Fruit fly (Drosophila melanogaster): ENCODE results near the gene Cdc42.

The Cdc42 gene

DNA sequence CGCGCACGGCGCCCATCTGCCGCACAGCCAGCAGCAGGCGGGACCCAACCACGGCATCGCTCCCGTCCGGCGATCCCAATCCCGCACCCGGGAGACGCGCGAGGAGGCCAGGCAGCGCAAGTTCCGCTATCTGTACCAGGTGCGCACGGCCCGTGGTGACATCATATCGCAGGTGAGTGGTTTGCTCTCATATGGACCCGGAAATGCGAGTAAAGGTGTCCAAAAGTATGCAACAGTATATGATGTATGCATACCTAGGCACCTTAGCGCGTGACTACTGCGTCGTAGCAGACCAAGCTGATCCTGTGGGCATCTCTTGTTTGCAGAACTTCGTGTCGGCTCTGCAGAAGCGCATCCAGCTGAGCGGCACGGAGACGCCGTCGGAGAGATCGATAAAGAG, 41.0 kb downstream of the Cdc42 start:
- TF ChIP-seq noc (tag; optimal IDR thresholded peaks at IDR 0.05): no peak

DNA sequence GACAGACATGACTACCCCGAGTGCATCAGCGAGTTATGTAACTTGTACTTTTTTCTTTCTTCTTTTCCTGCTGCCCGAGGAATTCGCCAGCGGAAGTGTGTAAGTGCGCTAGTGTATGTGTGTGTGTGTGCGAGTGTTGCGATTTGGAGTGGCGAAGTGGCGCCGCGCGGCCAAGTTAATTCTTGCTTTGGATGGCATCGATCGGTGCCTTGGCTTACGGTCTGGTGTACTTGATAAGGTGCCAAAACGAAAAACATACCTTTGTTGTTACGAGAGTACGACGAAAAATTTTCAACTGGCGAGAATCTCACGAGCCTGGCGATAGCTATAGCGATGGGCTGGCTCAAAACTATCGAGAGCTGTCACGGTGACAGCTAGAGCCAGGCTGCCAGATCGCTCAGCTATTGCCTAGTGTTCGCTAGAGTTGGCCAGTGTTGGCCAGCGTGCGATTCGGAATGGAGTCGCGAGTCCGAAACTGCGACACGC, 47.2 kb downstream of the Cdc42 start, which contains the start of the genes CG18809, COX6B, CG33932 and Rpp20:
Gene CG18809 (minus strand): TSS at position 333 of the 486 bp plus-strand sequence.
Gene COX6B (minus strand): TSS at position 333 of the 486 bp plus-strand sequence.
Gene CG33932 (plus strand): TSS at position 429 of the 486 bp plus-strand sequence.
Gene Rpp20 (plus strand): TSS at position 429 of the 486 bp plus-strand sequence.
- peak; percentile 47 for TF ChIP-seq noc (tag; optimal IDR thresholded peaks at IDR 0.05)

DNA sequence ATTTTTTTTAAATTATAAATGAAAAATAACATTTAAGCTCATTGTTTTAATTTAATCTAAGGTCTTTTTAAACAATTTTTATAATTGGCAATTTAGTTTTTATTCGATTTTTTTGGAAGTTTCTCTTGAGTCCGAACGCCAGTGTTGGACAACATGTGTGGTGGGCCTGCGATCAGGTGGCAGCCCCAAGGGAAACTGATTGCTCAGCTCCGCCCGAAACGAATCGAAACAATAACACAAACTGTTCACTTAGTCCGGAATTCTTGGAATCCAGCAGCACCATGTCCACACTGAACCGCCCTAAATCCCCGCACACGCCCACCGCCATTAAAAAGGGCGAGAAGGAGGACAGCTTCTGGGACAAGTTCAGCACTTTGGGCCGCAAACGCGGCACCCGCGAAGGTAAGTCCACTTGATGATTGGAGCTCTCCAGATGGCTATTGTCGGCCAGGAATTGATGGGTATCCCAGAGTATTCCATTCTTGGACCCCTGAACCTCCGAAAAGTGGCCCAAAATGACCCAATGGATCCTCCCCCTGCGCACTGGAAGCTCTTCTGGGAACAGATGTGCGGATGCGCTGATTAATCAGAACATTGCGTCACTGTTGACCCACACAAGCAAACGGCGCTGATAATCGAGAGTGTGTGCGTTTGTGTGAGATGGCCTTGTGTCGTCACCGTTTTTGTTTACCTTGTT, 49.2 kb downstream of the Cdc42 start, which contains the start of gene parvin:
Gene parvin (plus strand): TSS at position 134 of the 697 bp plus-strand sequence.
- peak; percentile 4 for TF ChIP-seq noc (tag; optimal IDR thresholded peaks at IDR 0.05)

DNA sequence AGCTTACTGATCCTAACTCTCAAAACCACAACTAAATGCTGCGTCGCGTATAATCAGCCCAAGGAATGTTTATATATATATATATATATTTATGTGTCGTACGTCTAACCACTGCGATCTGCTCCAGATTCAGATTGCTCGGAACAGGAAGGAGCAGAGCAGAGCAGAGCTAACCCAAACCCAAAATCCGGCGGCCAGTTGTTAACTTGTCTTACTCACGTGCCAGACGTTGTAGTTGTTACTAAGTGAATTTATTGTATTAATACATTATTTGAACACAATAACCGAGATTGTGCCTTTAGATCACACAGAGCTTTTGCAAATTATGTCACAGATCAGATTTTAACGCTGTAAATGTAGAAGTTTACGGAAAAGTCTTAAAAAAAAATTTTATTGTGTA, 51.1 kb downstream of the Cdc42 start, which contains the start of gene Alr:
Gene Alr (plus strand): TSS at position 301 of the 400 bp plus-strand sequence.
- TF ChIP-seq noc (tag; optimal IDR thresholded peaks at IDR 0.05): no peak

DNA sequence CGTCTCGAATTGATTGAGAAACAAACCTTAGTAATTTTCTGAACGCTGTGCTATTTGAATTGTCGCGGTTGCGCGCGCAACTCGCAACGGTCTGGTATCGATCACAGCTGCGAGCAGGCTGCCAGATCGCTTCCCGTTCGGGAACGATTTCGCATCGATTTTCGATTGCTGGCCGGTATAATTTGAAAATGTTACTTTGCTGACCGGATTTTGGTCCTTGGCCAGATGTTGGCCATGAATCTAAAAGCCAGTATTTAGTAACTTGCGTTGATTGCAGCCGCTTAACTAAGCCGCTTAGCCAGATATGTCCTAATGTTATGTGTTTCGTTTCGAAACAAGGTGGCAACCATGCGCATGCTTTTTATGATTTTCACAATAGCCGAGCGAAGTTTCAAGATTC, 51.7 kb downstream of the Cdc42 start:
- TF ChIP-seq noc (tag; optimal IDR thresholded peaks at IDR 0.05): no peak

Data from whole organism, larva.